Fruit fly (Drosophila melanogaster): ENCODE measurements around the gene CG9231.
A peak's percentile ranks its signal among the peaks of the same experiment; 100 is the strongest.

The CG9231 gene

DNA sequence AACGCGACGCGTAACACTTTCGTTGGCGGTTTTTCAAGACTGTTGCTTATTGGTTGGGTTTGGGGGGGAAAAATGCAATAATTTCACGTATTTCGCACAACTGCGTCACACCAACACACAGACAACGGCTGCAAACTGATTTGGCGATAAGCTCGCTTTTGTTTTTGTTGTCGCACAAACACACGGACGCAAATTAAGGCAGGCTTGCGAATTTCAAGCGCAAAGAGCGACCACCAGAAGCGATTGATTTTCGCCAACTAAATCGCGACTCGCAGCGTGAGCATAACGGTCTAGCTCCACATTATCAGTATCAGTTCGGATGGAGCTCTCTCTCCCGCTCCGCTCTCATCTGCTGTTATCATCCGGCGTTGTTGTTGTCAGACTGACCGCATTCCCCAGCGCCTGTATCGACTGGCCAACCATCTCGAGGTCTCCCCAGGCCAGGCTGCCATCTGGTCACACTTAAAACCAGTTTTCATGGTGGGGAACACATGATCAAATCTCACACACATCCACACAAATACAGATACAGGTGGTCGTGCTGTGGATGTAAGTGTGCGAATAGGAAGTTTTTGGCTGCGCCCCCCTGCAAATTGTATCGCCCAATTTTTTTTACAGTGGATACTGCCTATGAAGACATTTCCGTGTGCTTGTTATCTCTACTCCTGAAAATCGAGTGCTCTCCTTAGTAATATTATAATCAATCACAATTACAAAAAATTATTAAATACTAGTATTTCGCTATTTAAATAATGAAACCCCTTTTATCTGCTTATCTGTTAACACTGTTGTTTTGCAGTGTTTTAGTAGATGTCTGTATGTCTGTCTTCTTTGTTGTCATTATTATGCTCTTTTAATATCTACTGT lies 47.2 kb upstream of the CG9231 start (continued):
- peak; percentile 89 for TF ChIP-seq CG2120 (GFP tag; optimal IDR thresholded peaks at IDR 0.05)
- TF ChIP-seq Vsx1 (GFP tag; optimal IDR thresholded peaks at IDR 0.05) = peak; percentile 3
- TF ChIP-seq CG17361 (GFP tag; IDR thresholded peaks at IDR 0.05) = peak; percentile 59
- peak; percentile 49 for TF ChIP-seq nom (GFP tag; optimal IDR thresholded peaks at IDR 0.05)
- peak; percentile 52 for TF ChIP-seq esg (GFP tag; conservative IDR thresholded peaks at IDR 0.05)
- peak; percentile 14 for TF ChIP-seq fu2 (GFP tag; optimal IDR thresholded peaks at IDR 0.05)
- peak; percentile 65 for TF ChIP-seq PHDP (tag; optimal IDR thresholded peaks at IDR 0.05)
- no peak for TF ChIP-seq Oaz (GFP tag; IDR thresholded peaks at IDR 0.05)
- TF ChIP-seq CG18262 (tag; optimal IDR thresholded peaks at IDR 0.05) = peak; percentile 16
- TF ChIP-seq twi (tag; optimal IDR thresholded peaks at IDR 0.05) = no peak
- no peak for TF ChIP-seq CG11560 (tag; IDR thresholded peaks at IDR 0.05)
- TF ChIP-seq lab (GFP tag; optimal IDR thresholded peaks at IDR 0.05) = peak; percentile 84
- TF ChIP-seq Dip3 (GFP tag; optimal IDR thresholded peaks at IDR 0.05) = peak; percentile 57
- peak; percentile 47 for TF ChIP-seq CG10147 (GFP tag; optimal IDR thresholded peaks at IDR 0.05)
- peak; percentile 78 for TF ChIP-seq Fer3 (tag; optimal IDR thresholded peaks at IDR 0.05)
- peak; percentile 38; the same call in 1 of the 2 replicates for TF ChIP-seq CG13287 (GFP tag; IDR thresholded peaks at IDR 0.05; ENCODE audit: partially characterized antibody)
- TF ChIP-seq tio (GFP tag; optimal IDR thresholded peaks at IDR 0.05) = peak; percentile 49
- TF ChIP-seq CG13624 (GFP tag; optimal IDR thresholded peaks at IDR 0.05) = peak; percentile 34
- peak; percentile 52; the same call in 1 of the 2 replicates for TF ChIP-seq bbx (GFP tag; IDR thresholded peaks at IDR 0.05; ENCODE audit: partially characterized antibody)
- TF ChIP-seq sug (tag; optimal IDR thresholded peaks at IDR 0.05) = peak; percentile 100
- peak; percentile 56; the same call in 1 of the 2 replicates for TF ChIP-seq CG11085 (GFP tag; IDR thresholded peaks at IDR 0.05)
- TF ChIP-seq phol (tag; optimal IDR thresholded peaks at IDR 0.05) = peak; percentile 27
- peak; percentile 78 for TF ChIP-seq al (GFP tag; IDR thresholded peaks at IDR 0.05)
- peak; percentile 66 for TF ChIP-seq pho (GFP tag; optimal IDR thresholded peaks at IDR 0.05)
- TF ChIP-seq Sox100B (GFP tag; optimal IDR thresholded peaks at IDR 0.05) = peak; percentile 27
- TF ChIP-seq CG4617 (GFP tag; optimal IDR thresholded peaks at IDR 0.05; ENCODE audit: borderline replicate concordance) = peak; percentile 9
- no peak for TF ChIP-seq CG3726 (GFP tag; IDR thresholded peaks at IDR 0.05)
- TF ChIP-seq ci (GFP tag; IDR thresholded peaks at IDR 0.05) = peak; percentile 67; the same call in 2 of the 3 replicates
- no peak for TF ChIP-seq gsb-n (tag; optimal IDR thresholded peaks at IDR 0.05)
- peak; percentile 54; the same call in 2 of the 3 replicates for TF ChIP-seq CG11695 (GFP tag; IDR thresholded peaks at IDR 0.05)
- peak; percentile 68 for TF ChIP-seq CoRest (tag; optimal IDR thresholded peaks at IDR 0.05)
- TF ChIP-seq cg (GFP tag; optimal IDR thresholded peaks at IDR 0.05) = peak; percentile 91
- TF ChIP-seq CG32767 (GFP tag; IDR thresholded peaks at IDR 0.05) = peak; percentile 55; the same call in 1 of the 2 replicates
- TF ChIP-seq CG6813 (GFP tag; optimal IDR thresholded peaks at IDR 0.05) = peak; percentile 39
- TF ChIP-seq ssp (GFP tag; IDR thresholded peaks at IDR 0.05) = peak; percentile 29; the same call in 1 of the 2 replicates
- TF ChIP-seq CG18011 (GFP tag; optimal IDR thresholded peaks at IDR 0.05) = peak; percentile 32
- peak; percentile 33 for TF ChIP-seq ems (GFP tag; optimal IDR thresholded peaks at IDR 0.05)
- TF ChIP-seq sisA (GFP tag; IDR thresholded peaks at IDR 0.05) = peak; percentile 58
- TF ChIP-seq ash1 (GFP tag; optimal IDR thresholded peaks at IDR 0.05) = peak; percentile 22
- peak; percentile 69 for TF ChIP-seq sob (GFP tag; IDR thresholded peaks at IDR 0.05)
- TF ChIP-seq H2.0 (GFP tag; IDR thresholded peaks at IDR 0.05) = peak; percentile 22; the same call in 1 of the 2 replicates
- TF ChIP-seq lmd (GFP tag; IDR thresholded peaks at IDR 0.05) = peak; percentile 74
- TF ChIP-seq fru (optimal IDR thresholded peaks at IDR 0.05) = no peak
- peak; percentile 53 for TF ChIP-seq corto (GFP tag; optimal IDR thresholded peaks at IDR 0.05)
- peak; percentile 86 for TF ChIP-seq row (GFP tag; IDR thresholded peaks at IDR 0.05)
- TF ChIP-seq CG10654 (GFP tag; optimal IDR thresholded peaks at IDR 0.05) = peak; percentile 41
- TF ChIP-seq gce (GFP tag; IDR thresholded peaks at IDR 0.05) = no peak
- TF ChIP-seq CG7839 (tag; optimal IDR thresholded peaks at IDR 0.05) = peak; percentile 75

All from whole organism, embryonic.